Worm (Caenorhabditis elegans) whole organism, L1 larva: ENCODE results near the gene C14A4.6.

Experiments
- blmp-1 ChIP-seq: fragments of 150-350 bp; optimal IDR thresholded peaks from 2 replicates; lab custom pipeline; 2014; ENCODE audit warnings: missing biosample characterization, missing genetic modification characterization
- ces-1 ChIP-seq: fragments of 150-350 bp; optimal IDR thresholded peaks from 2 replicates; lab custom pipeline; 2014; ENCODE audit warnings: missing biosample characterization, missing genetic modification reagents, missing genetic modification characterization
- egl-13 ChIP-seq: sonication (generic microtip); optimal IDR thresholded peaks from 2 replicates; lab custom pipeline; 2016; ENCODE audit warnings: missing genotype, missing genetic modification reagents, missing genetic modification characterization, missing compliant biosample characterization
- hlh-17 ChIP-seq: fragments of 200-800 bp; sonication (Bioruptor generic); optimal IDR thresholded peaks from 2 replicates; lab custom pipeline; 2018; ENCODE audit warnings: missing genetic modification characterization, mild to moderate bottlenecking, missing compliant biosample characterization, moderate library complexity, borderline replicate concordance
- lin-15B ChIP-seq: fragments of 150-350 bp; sonication (generic microtip); optimal IDR thresholded peaks from 3 replicates; lab custom pipeline; 2014; ENCODE audit warnings: missing biosample characterization, missing genetic modification characterization
- nhr-76 ChIP-seq: sonication (generic microtip); optimal IDR thresholded peaks from 2 replicates; lab custom pipeline; 2017; ENCODE audit warnings: missing biosample characterization, missing genetic modification characterization
- pqm-1 ChIP-seq: sonication (generic microtip); optimal IDR thresholded peaks from 3 replicates; lab custom pipeline; 2017; ENCODE audit warnings: missing biosample characterization, missing genetic modification characterization
- sox-4 ChIP-seq: sonication (generic microtip); optimal IDR thresholded peaks from 2 replicates; lab custom pipeline; 2016; ENCODE audit warnings: missing genetic modification characterization, missing compliant biosample characterization
- unc-130 ChIP-seq: fragments of 150-350 bp; optimal IDR thresholded peaks from 2 replicates; lab custom pipeline; 2017; ENCODE audit warnings: missing biosample characterization, missing genetic modification characterization, inconsistent platforms

DNA sequence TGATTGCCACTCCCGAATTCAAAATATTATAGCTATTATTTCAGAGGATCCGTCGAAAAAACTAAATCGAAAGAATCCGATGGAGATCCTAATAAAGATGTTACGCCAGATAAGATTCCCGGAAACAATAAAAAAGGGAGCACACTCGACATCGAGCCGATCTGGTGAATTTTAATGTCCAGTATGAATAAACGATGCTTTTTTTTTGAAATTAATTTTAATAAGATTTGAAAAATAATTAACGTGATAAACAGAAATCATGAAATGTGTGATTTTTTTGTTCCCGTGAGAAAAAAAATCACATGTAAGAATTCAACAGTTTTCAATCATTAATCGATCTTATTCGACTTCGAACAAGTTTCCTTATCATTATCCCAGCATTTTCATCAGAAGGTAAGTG lies 44.5 kb upstream of the C14A4.6 start, which contains the start of gene M28.9:
- TF ChIP-seq egl-13 (tag; lab: Kevin White, UChicago) (no peak), hlh-17 (GFP tag; lab: Kevin White, UChicago) (no peak), unc-130 (tag; lab: Kevin White, UChicago) (no peak), pqm-1 (no peak), blmp-1 (no peak), sox-4 (tag; lab: Kevin White, UChicago) (no peak), lin-15B (tag; lab: Kevin White, UChicago) (no peak), nhr-76 (tag; lab: Kevin White, UChicago) (no peak), ces-1 (GFP tag; lab: Kevin White, UChicago) (no peak)
